Fruit fly (Drosophila melanogaster): ENCODE results near the gene CG14891.
A peak's percentile ranks its signal among the peaks of the same experiment; 100 is the strongest.

Gene CG14891

dm6 chr3R:16553459-16554230 lies 17.7 kb upstream of the CG14891 start (continued):
- TF ChIP-seq Hr51 (GFP tag; optimal IDR thresholded peaks at IDR 0.05) (peak in 1 of 2 experiments; percentile 2), Sox100B (GFP tag; optimal IDR thresholded peaks at IDR 0.05) (peak; percentile 56), CG2712 (tag; optimal IDR thresholded peaks at IDR 0.05) (peak; percentile 18), CG10654 (GFP tag; optimal IDR thresholded peaks at IDR 0.05) (no peak), CG18262 (tag; optimal IDR thresholded peaks at IDR 0.05) (peak; percentile 57), CG7839 (tag; optimal IDR thresholded peaks at IDR 0.05) (peak; percentile 6), Hr78 (GFP tag; optimal IDR thresholded peaks at IDR 0.05) (no peak), HLHmδ (GFP tag; optimal IDR thresholded peaks at IDR 0.05) (no peak), row (GFP tag; IDR thresholded peaks at IDR 0.05) (peak; percentile 25; the same call in 1 of the 3 replicates), MBD-R2 (GFP tag; IDR thresholded peaks at IDR 0.05) (no peak), CG12104 (GFP tag; optimal IDR thresholded peaks at IDR 0.05) (peak; percentile 60), Meics (GFP tag; optimal IDR thresholded peaks at IDR 0.05) (peak; percentile 11), fd96Cb (tag; optimal IDR thresholded peaks at IDR 0.05) (peak; percentile 16), tap (tag; optimal IDR thresholded peaks at IDR 0.05) (peak; percentile 17), lab (GFP tag; optimal IDR thresholded peaks at IDR 0.05) (peak; percentile 15), CG5245 (GFP tag; optimal IDR thresholded peaks at IDR 0.05) (no peak)

- TF ChIP-seq Fer3 (tag; optimal IDR thresholded peaks at IDR 0.05) (peak; percentile 1), ERR (GFP tag; optimal IDR thresholded peaks at IDR 0.05) (no peak), ro (GFP tag; IDR thresholded peaks at IDR 0.05) (no peak), trh (GFP tag; optimal IDR thresholded peaks at IDR 0.05) (no peak), ssp (GFP tag; IDR thresholded peaks at IDR 0.05) (no peak), hkb (optimal IDR thresholded peaks at IDR 0.05) (no peak), hkb (GFP tag; IDR thresholded peaks at IDR 0.05) (no peak; the same call in 1 of the 2 replicates), D (optimal IDR thresholded peaks at IDR 0.05) (no peak), D (GFP tag; optimal IDR thresholded peaks at IDR 0.05) (no peak), prd (optimal IDR thresholded peaks at IDR 0.05) (no peak), prd (GFP tag; IDR thresholded peaks at IDR 0.05) (no peak), grn (GFP tag; optimal IDR thresholded peaks at IDR 0.05) (no peak), sug (tag; optimal IDR thresholded peaks at IDR 0.05) (no peak), Elba2 (GFP tag; optimal IDR thresholded peaks at IDR 0.05) (no peak), ham (GFP tag; IDR thresholded peaks at IDR 0.05) (no peak), NFAT (GFP tag; IDR thresholded peaks at IDR 0.05) (no peak), bigmax (GFP tag; optimal IDR thresholded peaks at IDR 0.05) (no peak), CG42726 (GFP tag; IDR thresholded peaks at IDR 0.05; ENCODE audit: partially characterized antibody) (no peak), CG15696 (tag; optimal IDR thresholded peaks at IDR 0.05) (no peak), CG12071 (GFP tag; optimal IDR thresholded peaks at IDR 0.05) (no peak), Lim3 (GFP tag; IDR thresholded peaks at IDR 0.05) (no peak), CG14441 (GFP tag; IDR thresholded peaks at IDR 0.05) (peak; percentile 67), CG8388 (GFP tag; optimal IDR thresholded peaks at IDR 0.05) (no peak), CG16779 (GFP tag; IDR thresholded peaks at IDR 0.05) (no peak), PHDP (tag; optimal IDR thresholded peaks at IDR 0.05) (no peak), CG17186 (GFP tag; optimal IDR thresholded peaks at IDR 0.05) (no peak), CG4424 (GFP tag; optimal IDR thresholded peaks at IDR 0.05) (no peak), h (optimal IDR thresholded peaks at IDR 0.05) (no peak), yki (optimal IDR thresholded peaks at IDR 0.05) (no peak), Mad (GFP tag; optimal IDR thresholded peaks at IDR 0.05) (no peak), Max (GFP tag; optimal IDR thresholded peaks at IDR 0.05) (no peak), Doc2 (GFP tag; IDR thresholded peaks at IDR 0.05) (no peak), CG12769 (tag; optimal IDR thresholded peaks at IDR 0.05) (peak; percentile 62), pum (GFP tag; optimal IDR thresholded peaks at IDR 0.05) (no peak), psq (GFP tag; optimal IDR thresholded peaks at IDR 0.05) (no peak)
Measured at dm6 chr3R:16558623-16559155, 12.6 kb upstream of the CG14891 start.

All from whole organism, embryonic.